Worm (Caenorhabditis elegans) whole organism, L2 larva: ENCODE measurements around the gene R08C7.4.

Source experiments
- C34F6.9 ChIP-seq: fragments of 150-350 bp; optimal IDR thresholded peaks from 2 replicates; lab custom pipeline; 2014; ENCODE audit warnings: missing biosample characterization, missing genetic modification characterization
- F13H6.1 ChIP-seq: sonication (generic microtip); optimal IDR thresholded peaks from 2 replicates; lab custom pipeline; 2016; ENCODE audit warnings: missing genetic modification characterization, missing compliant biosample characterization
- R02D3.7 ChIP-seq: fragments of 150-350 bp; optimal IDR thresholded peaks from 2 replicates; lab custom pipeline; 2014; ENCODE audit warnings: missing biosample characterization, missing genetic modification characterization
- Y55F3AM.14 ChIP-seq: fragments of 200-800 bp; sonication (Bioruptor generic); optimal IDR thresholded peaks from 2 replicates; lab custom pipeline; 2018; ENCODE audit warnings: mild to moderate bottlenecking, missing genetic modification characterization, missing compliant biosample characterization
- ZK546.5 ChIP-seq: sonication (generic microtip); optimal IDR thresholded peaks from 2 replicates; lab custom pipeline; 2017; ENCODE audit warnings: missing biosample characterization, missing genetic modification characterization
- alr-1 ChIP-seq: fragments of 150-350 bp; optimal IDR thresholded peaks from 2 replicates; lab custom pipeline; 2014; ENCODE audit warnings: missing biosample characterization, missing genetic modification characterization
- aly-2 ChIP-seq: fragments of 150-350 bp; optimal IDR thresholded peaks from 2 replicates; lab custom pipeline; 2014; ENCODE audit warnings: missing biosample characterization, missing genetic modification characterization
- blmp-1 ChIP-seq: sonication (generic microtip); optimal IDR thresholded peaks from 2 replicates; lab custom pipeline; 2017; ENCODE audit warnings: missing genetic modification characterization, mild to moderate bottlenecking, missing compliant biosample characterization, antibody characterized with exemption, moderate library complexity; ENCODE audit not compliant: insufficient read depth
- ceh-16 ChIP-seq: fragments of 150-350 bp; optimal IDR thresholded peaks from 2 replicates; lab custom pipeline; 2014; ENCODE audit warnings: missing biosample characterization, missing genetic modification characterization
- ceh-82 ChIP-seq: fragments of 150-350 bp; optimal IDR thresholded peaks from 2 replicates; lab custom pipeline; 2014; ENCODE audit warnings: missing biosample characterization, missing genetic modification characterization
- crh-2 ChIP-seq: sonication (generic microtip); optimal IDR thresholded peaks from 2 replicates; lab custom pipeline; 2017; ENCODE audit warnings: missing biosample characterization, missing genetic modification characterization
- dmd-4 ChIP-seq: sonication (generic microtip); optimal IDR thresholded peaks from 2 replicates; lab custom pipeline; 2017; ENCODE audit warnings: missing biosample characterization, missing genetic modification characterization
- elt-1 ChIP-seq: fragments of 150-350 bp; optimal IDR thresholded peaks from 2 replicates; lab custom pipeline; 2014; ENCODE audit warnings: missing biosample characterization, missing genetic modification characterization
- gmeb-1 ChIP-seq: fragments of 150-350 bp; optimal IDR thresholded peaks from 2 replicates; lab custom pipeline; 2014; ENCODE audit warnings: missing biosample characterization, missing genetic modification characterization
- lin-11 ChIP-seq: fragments of 150-350 bp; sonication (generic microtip); optimal IDR thresholded peaks from 2 replicates; lab custom pipeline; 2014; ENCODE audit warnings: missing biosample characterization, missing genetic modification characterization, inconsistent platforms, mixed read lengths
- lin-13 ChIP-seq: fragments of 150-350 bp; optimal IDR thresholded peaks from 2 replicates; lab custom pipeline; 2014; ENCODE audit warnings: missing biosample characterization, missing genetic modification reagents, missing genetic modification characterization
- lin-39 ChIP-seq: fragments of 150-350 bp; optimal IDR thresholded peaks from 2 replicates; lab custom pipeline; 2014; ENCODE audit warnings: missing biosample characterization, missing genetic modification reagents, missing genetic modification characterization
- lsy-2 ChIP-seq, 2 experiments: fragments of 150-350 bp in 1 of 2; sonication (generic microtip) in 1 of 2; optimal IDR thresholded peaks; 2 replicates each; lab custom pipeline; 2014 to 2017; ENCODE audit warnings: missing biosample characterization in 2 of 2, missing genetic modification characterization in 2 of 2
- mab-5 ChIP-seq: fragments of 150-350 bp; optimal IDR thresholded peaks from 2 replicates; lab custom pipeline; 2014; ENCODE audit warnings: missing biosample characterization, missing genetic modification characterization
- mbf-1 ChIP-seq: sonication (generic microtip); optimal IDR thresholded peaks from 2 replicates; lab custom pipeline; 2017; ENCODE audit warnings: missing biosample characterization, missing genetic modification characterization
- nhr-12 ChIP-seq: fragments of 150-350 bp; optimal IDR thresholded peaks from 2 replicates; lab custom pipeline; 2014; ENCODE audit warnings: missing biosample characterization, missing genetic modification characterization
- nhr-129 ChIP-seq: fragments of 150-350 bp; optimal IDR thresholded peaks from 2 replicates; lab custom pipeline; 2014; ENCODE audit warnings: missing biosample characterization, missing genetic modification characterization
- nhr-21 ChIP-seq: fragments of 150-350 bp; optimal IDR thresholded peaks from 2 replicates; lab custom pipeline; 2014; ENCODE audit warnings: missing biosample characterization, missing genetic modification characterization
- nhr-25 ChIP-seq: fragments of 150-350 bp; sonication (generic microtip); optimal IDR thresholded peaks from 3 replicates; lab custom pipeline; 2014; ENCODE audit warnings: missing biosample characterization, missing genetic modification characterization
- nhr-6 ChIP-seq: fragments of 150-350 bp; optimal IDR thresholded peaks from 2 replicates; lab custom pipeline; 2014; ENCODE audit warnings: missing biosample characterization, missing genetic modification characterization
- nhr-77 ChIP-seq: fragments of 150-350 bp; optimal IDR thresholded peaks from 2 replicates; lab custom pipeline; 2014; ENCODE audit warnings: missing biosample characterization, missing genetic modification characterization
- peb-1 ChIP-seq: fragments of 150-350 bp; optimal IDR thresholded peaks from 2 replicates; lab custom pipeline; 2014; ENCODE audit warnings: missing biosample characterization, missing genetic modification characterization
- sem-4 ChIP-seq: fragments of 150-350 bp; optimal IDR thresholded peaks from 2 replicates; lab custom pipeline; 2014; ENCODE audit warnings: missing biosample characterization, missing genetic modification reagents, missing genetic modification characterization
- skn-1 ChIP-seq: sonication (generic microtip); optimal IDR thresholded peaks from 2 replicates; lab custom pipeline; 2017; ENCODE audit warnings: missing biosample characterization, missing genetic modification characterization
- sma-3 ChIP-seq: sonication (generic microtip); optimal IDR thresholded peaks from 2 replicates; lab custom pipeline; 2016; ENCODE audit warnings: missing genetic modification reagents, missing genetic modification characterization, missing compliant biosample characterization
- sma-9 ChIP-seq, 2 experiments: fragments of 150-350 bp in 1 of 2; sonication (generic microtip) in 1 of 2; optimal IDR thresholded peaks; 2 replicates each; lab custom pipeline; 2014 to 2016; ENCODE audit warnings: missing genetic modification characterization in 2 of 2, mild to moderate bottlenecking in 1 of 2, missing biosample characterization in 1 of 2, missing compliant biosample characterization in 1 of 2, missing genetic modification reagents in 1 of 2, moderate library complexity in 1 of 2
- unc-39 ChIP-seq: fragments of 150-350 bp; optimal IDR thresholded peaks from 2 replicates; lab custom pipeline; 2014; ENCODE audit warnings: missing biosample characterization, missing genetic modification characterization
- unc-55 ChIP-seq: fragments of 150-350 bp; sonication (generic microtip); optimal IDR thresholded peaks from 3 replicates; lab custom pipeline; 2014; ENCODE audit warnings: missing biosample characterization, missing genetic modification reagents, missing genetic modification characterization
- unc-62 ChIP-seq: fragments of 150-350 bp; optimal IDR thresholded peaks from 2 replicates; lab custom pipeline; 2014; ENCODE audit warnings: missing biosample characterization, missing genetic modification reagents, missing genetic modification characterization
- ztf-1 ChIP-seq: fragments of 200-800 bp; sonication (Bioruptor generic); conservative IDR thresholded peaks from 2 replicates; pipeline ENCODE4 v1.3.6; 2022; ENCODE audit warnings: missing genetic modification characterization, missing compliant biosample characterization
- ztf-11 ChIP-seq: sonication (generic microtip); optimal IDR thresholded peaks from 2 replicates; lab custom pipeline; 2017; ENCODE audit warnings: missing biosample characterization, missing genetic modification characterization
- ztf-4 ChIP-seq: fragments of 150-350 bp; optimal IDR thresholded peaks from 2 replicates; lab custom pipeline; 2014; ENCODE audit warnings: missing biosample characterization, missing genetic modification characterization

Gene R08C7.4

ce11 chrIV:4423026-4423425, 11.8 kb upstream of the R08C7.4 start:
- TF ChIP-seq unc-39 (tag; lab: Kevin White, UChicago), result no peak
- TF ChIP-seq mbf-1 (tag; lab: Kevin White, UChicago), result no peak
- no peak for TF ChIP-seq R02D3.7 (tag; lab: Kevin White, UChicago)
- TF ChIP-seq ceh-16, result no peak
- TF ChIP-seq unc-62, result no peak
- no peak for TF ChIP-seq nhr-6 (tag; lab: Kevin White, UChicago)
- TF ChIP-seq Y55F3AM.14 (GFP tag; lab: Kevin White, UChicago), result no peak
- no peak for TF ChIP-seq lin-39 (tag; lab: Kevin White, UChicago)
- TF ChIP-seq nhr-25, result no peak
- TF ChIP-seq gmeb-1 (tag; lab: Kevin White, UChicago), result no peak
- no peak for TF ChIP-seq nhr-77 (tag; lab: Kevin White, UChicago)
- TF ChIP-seq skn-1 (tag; lab: Kevin White, UChicago), result no peak
- TF ChIP-seq aly-2, result no peak
- TF ChIP-seq alr-1, result no peak
- no peak for TF ChIP-seq mab-5 (tag; lab: Kevin White, UChicago)

ce11 chrIV:4423885-4424284, 10.9 kb upstream of the R08C7.4 start:
- TF ChIP-seq peb-1 (tag; lab: Kevin White, UChicago) (no peak), mab-5 (tag; lab: Kevin White, UChicago) (no peak), nhr-129 (tag; lab: Kevin White, UChicago) (no peak), sma-9 (GFP tag; optimal IDR thresholded peaks at IDR 0.05; lab: Kevin White, UChicago) (no peak), sma-9 (tag; optimal IDR thresholded peaks at IDR 0.05; lab: Kevin White, UChicago) (no peak), lin-13 (no peak), unc-39 (tag; lab: Kevin White, UChicago) (no peak), nhr-12 (tag; lab: Kevin White, UChicago) (no peak), crh-2 (no peak), gmeb-1 (tag; lab: Kevin White, UChicago) (no peak), dmd-4 (tag; lab: Kevin White, UChicago) (no peak), sma-3 (GFP tag; lab: Kevin White, UChicago) (no peak), C34F6.9 (tag; lab: Kevin White, UChicago) (no peak), sem-4 (tag; lab: Kevin White, UChicago) (no peak), nhr-25 (no peak), lsy-2 (tag; optimal IDR thresholded peaks at IDR 0.05; lab: Kevin White, UChicago) (no peak), lin-39 (tag; lab: Kevin White, UChicago) (no peak), nhr-21 (tag; lab: Kevin White, UChicago) (no peak)

ce11 chrIV:4429901-4430300, 4.9 kb upstream of the R08C7.4 start, which contains the start of the genes str-185 and R08C7.5:
Gene str-185, minus strand, starts transcription at chrIV:4430001.
Gene R08C7.5, plus strand, starts transcription at chrIV:4430229.
- TF ChIP-seq unc-55 (GFP tag; lab: Kevin White, UChicago), result no peak
- TF ChIP-seq lin-39 (tag; lab: Kevin White, UChicago), result no peak
- TF ChIP-seq lin-11 (tag; lab: Kevin White, UChicago), result no peak
- TF ChIP-seq R02D3.7 (tag; lab: Kevin White, UChicago), result no peak
- TF ChIP-seq ztf-1, result no peak
- TF ChIP-seq nhr-77 (tag; lab: Kevin White, UChicago), result no peak
- no peak for TF ChIP-seq F13H6.1 (tag; lab: Kevin White, UChicago)
- TF ChIP-seq skn-1 (tag; lab: Kevin White, UChicago), result no peak
- TF ChIP-seq ceh-16, result no peak
- TF ChIP-seq nhr-6 (tag; lab: Kevin White, UChicago), result no peak
- TF ChIP-seq ceh-82 (tag; lab: Kevin White, UChicago), result no peak

ce11 chrIV:4437825-4438224, 3.0 kb downstream of the R08C7.4 start:
- TF ChIP-seq sma-9 (GFP tag; optimal IDR thresholded peaks at IDR 0.05; lab: Kevin White, UChicago) (peak; percentile 45), sma-9 (tag; optimal IDR thresholded peaks at IDR 0.05; lab: Kevin White, UChicago) (no peak), ceh-16 (no peak), elt-1 (tag; lab: Kevin White, UChicago) (peak; percentile 51), lsy-2 (tag; optimal IDR thresholded peaks at IDR 0.05; lab: Kevin White, UChicago) (no peak)

ce11 chrIV:4439190-4439589, 4.4 kb downstream of the R08C7.4 start, which contains the start of gene fbxb-74:
Gene fbxb-74, minus strand, starts transcription at chrIV:4439290.
- TF ChIP-seq ztf-4, result no peak
- no peak for TF ChIP-seq blmp-1 (tag; lab: Kevin White, UChicago)
- TF ChIP-seq ztf-11 (tag; lab: Kevin White, UChicago), result no peak
- no peak for TF ChIP-seq mbf-1 (tag; lab: Kevin White, UChicago)
- TF ChIP-seq sma-3 (GFP tag; lab: Kevin White, UChicago), result no peak
- TF ChIP-seq lin-11 (tag; lab: Kevin White, UChicago), result no peak
- TF ChIP-seq gmeb-1 (tag; lab: Kevin White, UChicago), result no peak
- no peak for TF ChIP-seq R02D3.7 (tag; lab: Kevin White, UChicago)
- TF ChIP-seq ZK546.5 (tag; lab: Kevin White, UChicago), result no peak
- TF ChIP-seq unc-55 (GFP tag; lab: Kevin White, UChicago), result no peak
- no peak for TF ChIP-seq aly-2
- no peak for TF ChIP-seq lsy-2 (tag; optimal IDR thresholded peaks at IDR 0.05; lab: Kevin White, UChicago)
